Worm (Caenorhabditis elegans) whole organism, L3 larva: ENCODE data around the gene K03H1.9.

Experiments
- ceh-82 ChIP-seq: fragments of 150-350 bp; optimal IDR thresholded peaks from 2 replicates; lab custom pipeline; 2014; ENCODE audit warnings: missing biosample characterization, missing genetic modification characterization
- mml-1 ChIP-seq: fragments of 150-350 bp; sonication (generic microtip); optimal IDR thresholded peaks from 3 replicates; lab custom pipeline; 2014; ENCODE audit warnings: missing biosample characterization, missing genetic modification characterization
- nhr-76 ChIP-seq: fragments of 150-350 bp; sonication (generic microtip); optimal IDR thresholded peaks from 5 replicates; lab custom pipeline; 2014; ENCODE audit warnings: missing biosample characterization, missing genetic modification characterization
- unc-39 ChIP-seq: sonication (generic microtip); optimal IDR thresholded peaks from 4 replicates; lab custom pipeline; 2017; ENCODE audit warnings: missing biosample characterization, missing genetic modification characterization

- no peak for TF ChIP-seq nhr-76
- TF ChIP-seq unc-39 (tag; lab: Kevin White, UChicago) = no peak
- no peak for TF ChIP-seq mml-1 (tag; lab: Kevin White, UChicago)
- no peak for TF ChIP-seq ceh-82 (tag; lab: Kevin White, UChicago)
Observed at ce11 chrIII:9951864-9952263, 10.6 kb upstream of the K03H1.9 start, which contains the start of gene K03H1.11.
